Fruit fly (Drosophila melanogaster): Measurements from ENCODE around the gene CG4592.
A peak's percentile ranks its signal among the peaks of the same experiment; 100 is the strongest.

The CG4592 gene

DNA sequence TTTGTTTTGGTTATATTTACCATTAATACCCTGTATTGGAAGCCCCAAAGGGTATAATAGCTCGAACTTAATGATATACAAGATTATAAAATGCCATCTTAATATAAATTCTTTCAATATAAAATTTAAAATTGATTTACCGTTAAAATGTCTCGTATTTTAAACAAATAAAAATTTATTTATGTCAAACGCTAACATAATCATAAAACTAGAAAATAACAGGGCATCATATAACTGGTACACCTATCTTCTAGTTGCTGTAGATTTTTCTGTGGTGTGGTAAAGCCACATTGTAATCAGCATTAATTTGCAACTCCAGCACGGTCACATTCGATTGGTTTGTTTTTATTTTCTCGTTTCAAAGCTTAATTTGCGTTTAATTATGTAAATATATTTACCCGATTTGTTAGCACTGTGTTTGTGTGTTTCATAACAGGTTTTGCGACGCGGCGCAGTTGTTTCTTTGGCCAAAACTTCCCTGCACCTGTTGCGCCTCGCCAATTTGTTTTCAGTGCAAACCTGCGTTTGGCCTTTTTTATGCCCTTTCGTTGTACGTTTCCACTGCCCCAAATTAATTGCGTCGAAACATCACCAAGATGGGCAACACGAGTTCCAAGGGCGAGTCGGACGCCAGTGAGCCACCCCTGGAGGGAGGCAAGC, 35.7 kb downstream of the CG4592 start, which contains the start of the genes CG4658 and CG5846 (continued):
- TF ChIP-seq Nf-YA (GFP tag; IDR thresholded peaks at IDR 0.05) (peak; percentile 88), CG12155 (GFP tag; optimal IDR thresholded peaks at IDR 0.05) (peak; percentile 92), CG12071 (GFP tag; optimal IDR thresholded peaks at IDR 0.05) (peak; percentile 66), cato (GFP tag; optimal IDR thresholded peaks at IDR 0.05; ENCODE audit: borderline replicate concordance) (peak; percentile 91), inv (GFP tag; IDR thresholded peaks at IDR 0.05; ENCODE audit: partially characterized antibody) (no peak), trem (tag; optimal IDR thresholded peaks at IDR 0.05) (peak; percentile 95), CG32767 (GFP tag; IDR thresholded peaks at IDR 0.05) (peak; percentile 96), danr (GFP tag; IDR thresholded peaks at IDR 0.05) (peak; percentile 90), CG13123 (GFP tag; optimal IDR thresholded peaks at IDR 0.05) (peak; percentile 90), stc (GFP tag; IDR thresholded peaks at IDR 0.05) (peak; percentile 98), Aef1 (GFP tag; IDR thresholded peaks at IDR 0.05) (peak; percentile 93), CG10267 (tag; optimal IDR thresholded peaks at IDR 0.05) (peak; percentile 93), CG1832 (GFP tag; optimal IDR thresholded peaks at IDR 0.05) (no peak), CG15269 (tag; optimal IDR thresholded peaks at IDR 0.05) (peak; percentile 93), z (GFP tag; IDR thresholded peaks at IDR 0.05) (peak; percentile 56; the same call in 1 of the 3 replicates), CG10431 (GFP tag; optimal IDR thresholded peaks at IDR 0.05) (peak; percentile 77), HLHmδ (GFP tag; optimal IDR thresholded peaks at IDR 0.05) (no peak), her (GFP tag; optimal IDR thresholded peaks at IDR 0.05) (peak; percentile 43), exex (tag; optimal IDR thresholded peaks at IDR 0.05) (peak; percentile 82), CG34224 (GFP tag; IDR thresholded peaks at IDR 0.05; ENCODE audit: partially characterized antibody) (no peak), CG16813 (GFP tag; IDR thresholded peaks at IDR 0.05; ENCODE audit: partially characterized antibody) (no peak), zfh1 (GFP tag; IDR thresholded peaks at IDR 0.05) (peak; percentile 96), CG17328 (GFP tag; IDR thresholded peaks at IDR 0.05) (peak; percentile 94), CG15601 (tag; optimal IDR thresholded peaks at IDR 0.05) (peak; percentile 91), ro (GFP tag; IDR thresholded peaks at IDR 0.05) (peak; percentile 84), CG9609 (GFP tag; optimal IDR thresholded peaks at IDR 0.05) (peak; percentile 64), kah (GFP tag; optimal IDR thresholded peaks at IDR 0.05) (peak; percentile 77), CG16815 (GFP tag; optimal IDR thresholded peaks at IDR 0.05) (peak; percentile 90), sens (GFP tag) (peak; percentile 97), YL-1 (GFP tag; optimal IDR thresholded peaks at IDR 0.05) (peak; percentile 91), wor (GFP tag; IDR thresholded peaks at IDR 0.05) (peak; percentile 90), CG17802 (tag; optimal IDR thresholded peaks at IDR 0.05) (peak; percentile 64), CG14441 (GFP tag; IDR thresholded peaks at IDR 0.05) (peak; percentile 94), D19B (GFP tag; optimal IDR thresholded peaks at IDR 0.05) (peak; percentile 100), CG12391 (tag; optimal IDR thresholded peaks at IDR 0.05) (peak; percentile 98), CG1529 (GFP tag; optimal IDR thresholded peaks at IDR 0.05) (peak; percentile 79), crc (GFP tag; optimal IDR thresholded peaks at IDR 0.05) (peak; percentile 26), nmo (GFP tag; optimal IDR thresholded peaks at IDR 0.05) (peak; percentile 97), cas (GFP tag; IDR thresholded peaks at IDR 0.05) (peak; percentile 87), Ets97D (GFP tag; optimal IDR thresholded peaks at IDR 0.05) (peak; percentile 59), CG31441 (GFP tag; IDR thresholded peaks at IDR 0.05) (peak; percentile 97), Lim3 (GFP tag; IDR thresholded peaks at IDR 0.05) (peak; percentile 61; the same call in 1 of the 2 replicates), sr (GFP tag; IDR thresholded peaks at IDR 0.05) (peak; percentile 44; the same call in 1 of the 3 replicates), Lpt (GFP tag; optimal IDR thresholded peaks at IDR 0.05) (no peak), CG7271 (tag; optimal IDR thresholded peaks at IDR 0.05) (peak; percentile 94), dpn (GFP tag; optimal IDR thresholded peaks at IDR 0.05) (peak; percentile 81 to 95), CG2116 (GFP tag; optimal IDR thresholded peaks at IDR 0.05) (peak; percentile 91), CG10543 (GFP tag; optimal IDR thresholded peaks at IDR 0.05) (peak; percentile 74), CG10366 (GFP tag; IDR thresholded peaks at IDR 0.05) (peak; percentile 92), CG2199 (GFP tag; IDR thresholded peaks at IDR 0.05) (peak; percentile 77; the same call in 2 of the 3 replicates)
